Worm (Caenorhabditis elegans): ENCODE measurements around the gene Y62H9A.5.
A peak's percentile ranks its signal among the peaks of the same experiment; 100 is the strongest.

The Y62H9A.5 gene

DNA sequence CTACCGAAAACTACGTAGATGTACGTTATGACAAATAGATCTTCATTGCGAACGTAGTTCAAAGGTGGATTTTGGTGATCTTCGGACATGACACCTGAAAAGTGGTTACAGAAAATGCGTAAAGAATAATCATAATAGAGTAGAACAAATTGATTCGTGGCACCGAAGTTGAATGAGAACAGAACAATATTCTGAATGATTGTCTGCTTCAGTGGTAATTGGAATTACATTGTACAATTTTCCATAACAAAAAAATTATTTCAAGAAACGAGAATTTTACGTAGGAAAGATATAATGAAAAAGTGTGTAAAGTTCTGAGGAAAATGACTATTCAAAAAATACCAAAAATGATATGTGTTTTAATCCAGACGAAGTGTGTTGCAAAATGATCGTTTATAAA, 20.0 kb upstream of the Y62H9A.5 start, which contains the start of gene Y62H9A.10 (continued):
- no peak for TF ChIP-seq mdl-1 (tag; optimal IDR thresholded peaks at IDR 0.05)

DNA sequence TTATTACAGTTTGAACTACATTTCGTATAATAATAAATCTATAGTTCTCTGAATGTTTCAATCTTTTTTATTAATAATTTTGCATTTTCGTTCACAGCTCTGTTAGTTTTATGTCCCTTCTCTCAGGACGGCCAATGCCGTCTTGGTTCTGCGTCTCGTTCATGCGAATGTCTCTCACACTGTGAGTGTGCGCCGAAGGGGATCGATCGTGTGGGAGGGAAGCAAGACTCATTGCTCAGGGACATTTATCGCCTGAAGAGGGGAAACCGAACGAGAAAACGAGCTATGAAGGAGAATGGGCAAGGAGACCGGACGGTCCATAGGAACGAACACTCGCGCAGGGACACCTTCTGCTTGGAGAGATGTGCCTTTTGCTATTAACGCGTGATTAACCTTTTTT, 16.3 kb upstream of the Y62H9A.5 start:
- TF ChIP-seq nhr-25 (tag; optimal IDR thresholded peaks at IDR 0.05; ENCODE audit: borderline replicate concordance, insufficient read depth) (no peak), Y105C5A.15 (GFP tag; IDR thresholded peaks at IDR 0.05) (no peak), hmg-1.1 (GFP tag; IDR thresholded peaks at IDR 0.05) (no peak; the same call in 1 of the 2 replicates), skn-1 (tag; optimal IDR thresholded peaks at IDR 0.05) (no peak), nhr-41 (GFP tag; IDR thresholded peaks at IDR 0.05) (no peak), ceh-28 (tag; optimal IDR thresholded peaks at IDR 0.05) (peak; percentile 43), dmd-9 (GFP tag; IDR thresholded peaks at IDR 0.05) (no peak), daf-16 (GFP tag; optimal IDR thresholded peaks at IDR 0.05) (no peak), daf-16 (tag; optimal IDR thresholded peaks at IDR 0.05) (no peak), hif-1 (tag; optimal IDR thresholded peaks at IDR 0.05) (no peak), F10B5.3 (tag; optimal IDR thresholded peaks at IDR 0.05) (peak; percentile 12), aha-1 (tag) (peak; percentile 57), unc-62 (GFP tag; optimal IDR thresholded peaks at IDR 0.05 in 1 of 2) (peak in 1 of 2 experiments; percentile 85), unc-62 (tag; optimal IDR thresholded peaks at IDR 0.05) (no peak), rbr-2 (tag; optimal IDR thresholded peaks at IDR 0.05) (peak; percentile 46), F37D6.2 (tag; optimal IDR thresholded peaks at IDR 0.05) (peak; percentile 51), madf-9 (GFP tag; conservative IDR thresholded peaks at IDR 0.05) (no peak), lin-29 (GFP tag; IDR thresholded peaks at IDR 0.05) (no peak), fkh-10 (GFP tag; optimal IDR thresholded peaks at IDR 0.05) (no peak), nhr-11 (tag; optimal IDR thresholded peaks at IDR 0.05) (no peak), ceh-32 (tag; optimal IDR thresholded peaks at IDR 0.05; ENCODE audit: poor library complexity) (no peak), ztf-7 (tag; optimal IDR thresholded peaks at IDR 0.05) (no peak), zfp-3 (GFP tag; conservative IDR thresholded peaks at IDR 0.05) (no peak), dmd-8 (GFP tag; IDR thresholded peaks at IDR 0.05) (no peak), snpc-4 (tag; optimal IDR thresholded peaks at IDR 0.05) (no peak), attf-4 (tag; optimal IDR thresholded peaks at IDR 0.05) (no peak), arid-1 (GFP tag; conservative IDR thresholded peaks at IDR 0.05) (no peak), ama-1 (optimal IDR thresholded peaks at IDR 0.05) (no peak), nhr-28 (tag; optimal IDR thresholded peaks at IDR 0.05) (no peak), F44E2.7 (GFP tag; IDR thresholded peaks at IDR 0.05) (no peak), D1046.2 (GFP tag; IDR thresholded peaks at IDR 0.05) (no peak), snpc-1.2 (GFP tag; IDR thresholded peaks at IDR 0.05) (no peak), mep-1 (tag; optimal IDR thresholded peaks at IDR 0.05) (no peak), nhr-10 (tag; optimal IDR thresholded peaks at IDR 0.05) (no peak), ceh-82 (tag; optimal IDR thresholded peaks at IDR 0.05) (no peak)

DNA sequence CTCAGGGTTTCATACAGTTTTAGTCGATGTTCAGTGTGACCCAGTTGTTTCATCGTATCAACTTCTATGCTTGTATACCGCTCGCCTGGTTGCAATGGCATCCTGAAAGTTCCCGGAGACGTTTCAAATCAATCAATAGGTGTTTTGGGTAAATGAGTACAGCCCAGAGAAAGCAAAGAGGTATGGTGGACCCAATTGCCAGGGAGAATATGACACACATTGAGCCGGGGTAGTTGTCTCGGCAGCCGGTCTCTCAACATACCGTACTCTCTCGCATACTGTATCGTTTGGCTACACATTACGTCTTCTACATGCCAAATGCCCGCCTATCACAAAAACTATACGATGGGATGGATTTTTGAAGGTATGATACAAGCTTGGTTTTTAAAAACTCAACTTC, 15.3 kb upstream of the Y62H9A.5 start, which contains the start of gene Y62H9A.9:
Gene Y62H9A.9 (minus strand): TSS at position 101 of the 400 bp plus-strand sequence.
- TF ChIP-seq nhr-237 (tag; optimal IDR thresholded peaks at IDR 0.05) = no peak
- TF ChIP-seq F49E8.2 (tag; optimal IDR thresholded peaks at IDR 0.05; ENCODE audit: borderline replicate concordance) = no peak
- no peak for TF ChIP-seq daf-12 (tag; optimal IDR thresholded peaks at IDR 0.05)
- TF ChIP-seq daf-16 (GFP tag; optimal IDR thresholded peaks at IDR 0.05) = no peak
- no peak for TF ChIP-seq daf-16 (tag; optimal IDR thresholded peaks at IDR 0.05)
- TF ChIP-seq ZK337.2 (GFP tag; IDR thresholded peaks at IDR 0.05) = no peak
- TF ChIP-seq nhr-41 (GFP tag; IDR thresholded peaks at IDR 0.05) = no peak
- TF ChIP-seq madf-9 (GFP tag; conservative IDR thresholded peaks at IDR 0.05) = no peak
- no peak for TF ChIP-seq nhr-6 (tag; optimal IDR thresholded peaks at IDR 0.05)
- TF ChIP-seq set-16 (GFP tag; IDR thresholded peaks at IDR 0.05) = no peak
- TF ChIP-seq zag-1 (tag; optimal IDR thresholded peaks at IDR 0.05) = no peak
- TF ChIP-seq egl-43 (GFP tag; IDR thresholded peaks at IDR 0.05) = no peak

Data from whole organism, L4 larva.